Worm (Caenorhabditis elegans) whole organism, L2 larva: Measurements from ENCODE around the gene F43C11.10.

ENCODE experiments used
- R02D3.7 ChIP-seq: fragments of 150-350 bp; optimal IDR thresholded peaks from 2 replicates; lab custom pipeline; 2014; ENCODE audit warnings: missing biosample characterization, missing genetic modification characterization
- mab-5 ChIP-seq: fragments of 150-350 bp; optimal IDR thresholded peaks from 2 replicates; lab custom pipeline; 2014; ENCODE audit warnings: missing biosample characterization, missing genetic modification characterization

- TF ChIP-seq mab-5 (tag; lab: Kevin White, UChicago), result no peak
- TF ChIP-seq R02D3.7 (tag; lab: Kevin White, UChicago), result no peak
Measured at ce11 chrII:2353012-2353411, 566 bp upstream of the F43C11.10 start, which contains the start of gene F43C11.3.
